Worm (Caenorhabditis elegans): ENCODE results near the gene str-165.
A peak's percentile ranks its signal among the peaks of the same experiment; 100 is the strongest.

Gene str-165

DNA sequence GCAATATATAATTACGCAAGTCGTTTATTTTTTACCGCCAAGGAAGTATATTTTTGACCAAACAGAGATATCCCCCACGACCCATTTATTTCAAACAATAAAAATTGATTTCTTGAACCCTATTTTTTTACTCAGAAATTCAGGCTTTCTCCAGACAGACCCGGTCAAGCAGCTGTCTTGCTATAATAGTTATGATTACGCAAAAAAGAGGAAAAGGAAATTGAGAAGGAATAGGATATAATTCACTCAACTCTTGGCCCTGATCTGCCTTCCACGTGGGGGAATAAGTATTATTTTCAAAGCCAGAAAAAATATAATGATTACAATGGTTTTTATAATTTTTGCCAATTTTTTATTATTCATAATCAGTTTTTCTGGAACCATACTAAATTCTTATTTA, 26.2 kb downstream of the str-165 start, which contains the start of gene srx-136:
Gene srx-136 (plus strand): TSS at position 301 of the 400 bp plus-strand sequence.
- TF ChIP-seq sem-2 (GFP tag; optimal IDR thresholded peaks at IDR 0.05) = no peak
- no peak for TF ChIP-seq hlh-1 (tag; optimal IDR thresholded peaks at IDR 0.05)
- TF ChIP-seq M03D4.4 (tag; optimal IDR thresholded peaks at IDR 0.05) = no peak
- TF ChIP-seq unc-62 (GFP tag; optimal IDR thresholded peaks at IDR 0.05) = no peak
- TF ChIP-seq flh-1 (GFP tag; optimal IDR thresholded peaks at IDR 0.05) = no peak
- no peak for TF ChIP-seq ham-2 (GFP tag; optimal IDR thresholded peaks at IDR 0.05)
- TF ChIP-seq drap-1 (GFP tag; optimal IDR thresholded peaks at IDR 0.05) = no peak
- TF ChIP-seq unc-39 (tag; optimal IDR thresholded peaks at IDR 0.05) = no peak
- TF ChIP-seq nhr-237 (tag; optimal IDR thresholded peaks at IDR 0.05) = no peak
- no peak for TF ChIP-seq unc-120 (tag; optimal IDR thresholded peaks at IDR 0.05; ENCODE audit: poor library complexity, severe bottlenecking)
- TF ChIP-seq zip-8 (tag; optimal IDR thresholded peaks at IDR 0.05) = no peak
- no peak for TF ChIP-seq lin-13 (tag; optimal IDR thresholded peaks at IDR 0.05)
- no peak for TF ChIP-seq sptf-1 (tag; optimal IDR thresholded peaks at IDR 0.05)
- TF ChIP-seq elt-3 (tag; optimal IDR thresholded peaks at IDR 0.05) = no peak
- TF ChIP-seq nhr-12 (tag; optimal IDR thresholded peaks at IDR 0.05) = no peak
- TF ChIP-seq nhr-2 (tag; optimal IDR thresholded peaks at IDR 0.05) = no peak
- no peak for TF ChIP-seq ceh-83 (GFP tag; optimal IDR thresholded peaks at IDR 0.05)

DNA sequence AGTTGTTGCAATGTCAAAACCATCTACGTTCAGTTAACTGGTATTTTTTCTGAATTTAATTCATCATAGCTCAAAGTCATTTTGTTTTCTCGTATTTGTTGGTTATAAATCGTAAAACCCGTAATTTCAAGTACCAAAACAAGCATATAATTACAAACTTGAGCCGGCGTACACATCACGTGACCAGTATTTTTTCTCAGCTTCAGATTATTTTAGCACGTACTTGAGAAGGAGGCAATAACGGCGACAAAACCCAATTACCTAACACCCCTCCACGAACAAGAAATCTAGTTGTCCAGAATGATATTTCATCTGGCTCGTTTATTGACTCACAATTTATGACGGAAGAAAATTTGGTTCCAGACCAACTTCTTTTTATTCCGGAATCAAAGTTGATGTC, 28.0 kb downstream of the str-165 start, which contains the start of gene srx-135:
Gene srx-135 (plus strand): TSS at position 301 of the 400 bp plus-strand sequence.
- no peak for TF ChIP-seq tbx-8 (GFP tag; optimal IDR thresholded peaks at IDR 0.05)
- TF ChIP-seq lin-32 (GFP tag; optimal IDR thresholded peaks at IDR 0.05) = no peak
- TF ChIP-seq flh-1 (GFP tag; optimal IDR thresholded peaks at IDR 0.05) = no peak
- no peak for TF ChIP-seq drap-1 (GFP tag; optimal IDR thresholded peaks at IDR 0.05)
- TF ChIP-seq M03D4.4 (tag; optimal IDR thresholded peaks at IDR 0.05) = no peak
- TF ChIP-seq blmp-1 (tag; optimal IDR thresholded peaks at IDR 0.05) = no peak
- TF ChIP-seq mls-2 (tag; optimal IDR thresholded peaks at IDR 0.05) = no peak
- no peak for TF ChIP-seq mab-5 (tag; optimal IDR thresholded peaks at IDR 0.05)
- no peak for TF ChIP-seq nhr-237 (tag; optimal IDR thresholded peaks at IDR 0.05)
- no peak for TF ChIP-seq ceh-39 (tag; optimal IDR thresholded peaks at IDR 0.05)
- TF ChIP-seq nhr-76 (tag; optimal IDR thresholded peaks at IDR 0.05) = no peak
- TF ChIP-seq lsy-2 (tag; optimal IDR thresholded peaks at IDR 0.05) = no peak
- TF ChIP-seq sem-2 (GFP tag; optimal IDR thresholded peaks at IDR 0.05) = no peak
- TF ChIP-seq unc-62 (GFP tag; optimal IDR thresholded peaks at IDR 0.05) = no peak
- TF ChIP-seq sptf-1 (tag; optimal IDR thresholded peaks at IDR 0.05) = no peak
- TF ChIP-seq ceh-83 (GFP tag; optimal IDR thresholded peaks at IDR 0.05) = no peak
- no peak for TF ChIP-seq lin-13 (tag; optimal IDR thresholded peaks at IDR 0.05)
- no peak for TF ChIP-seq cnd-1 (tag; optimal IDR thresholded peaks at IDR 0.05)

DNA sequence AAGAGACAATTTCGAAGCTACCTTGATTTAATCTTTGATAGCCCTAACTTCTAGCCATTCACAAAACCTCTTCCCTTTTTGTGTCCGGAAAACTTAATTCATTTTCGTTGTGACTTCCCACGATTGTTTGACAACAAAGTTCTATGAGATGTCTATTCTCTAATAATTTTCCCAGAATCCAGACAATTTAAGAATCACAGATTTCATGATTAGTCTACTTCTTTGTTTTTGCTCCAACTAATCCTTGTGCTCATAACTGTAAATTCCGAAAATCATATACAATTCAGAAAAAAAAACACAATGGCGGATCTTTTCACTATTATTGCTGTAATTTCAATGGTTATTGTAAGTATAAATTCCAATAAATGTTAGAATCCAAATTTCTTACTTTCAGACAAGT, 31.6 kb downstream of the str-165 start, which contains the start of gene srx-137:
Gene srx-137 (plus strand): TSS at position 301 of the 400 bp plus-strand sequence.
- TF ChIP-seq unc-39 (tag; optimal IDR thresholded peaks at IDR 0.05) (no peak), nhr-76 (tag; optimal IDR thresholded peaks at IDR 0.05) (no peak), ceh-83 (GFP tag; optimal IDR thresholded peaks at IDR 0.05) (no peak), blmp-1 (tag; optimal IDR thresholded peaks at IDR 0.05) (no peak), ceh-39 (tag; optimal IDR thresholded peaks at IDR 0.05) (no peak)

DNA sequence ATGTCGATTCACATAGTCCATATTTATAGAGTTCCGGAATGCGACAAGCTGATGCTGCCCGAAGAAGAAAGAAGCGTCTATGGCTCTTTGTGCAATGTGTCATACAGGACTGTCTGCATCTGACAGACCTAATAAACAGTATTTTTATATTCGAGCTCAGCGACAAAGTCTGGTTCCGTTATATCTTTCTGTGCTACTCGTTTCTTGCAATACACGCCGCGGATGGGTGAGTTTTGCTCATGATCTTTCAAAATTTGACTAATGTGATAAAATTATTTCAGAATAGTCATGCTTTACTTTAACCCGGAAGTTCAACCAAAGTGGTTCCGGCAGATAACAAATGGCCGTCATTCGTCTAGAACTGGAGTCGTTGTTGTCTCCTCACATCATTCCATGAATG, 32.8 kb downstream of the str-165 start:
- TF ChIP-seq cnd-1 (tag; optimal IDR thresholded peaks at IDR 0.05) (no peak), pha-4 (tag; optimal IDR thresholded peaks at IDR 0.05) (no peak), ztf-11 (tag; optimal IDR thresholded peaks at IDR 0.05) (no peak), ces-1 (GFP tag; optimal IDR thresholded peaks at IDR 0.05) (no peak), unc-120 (tag; optimal IDR thresholded peaks at IDR 0.05; ENCODE audit: poor library complexity, severe bottlenecking) (no peak), nhr-2 (tag; optimal IDR thresholded peaks at IDR 0.05) (no peak), nhr-12 (tag; optimal IDR thresholded peaks at IDR 0.05) (no peak), mab-5 (tag; optimal IDR thresholded peaks at IDR 0.05) (no peak), ceh-43 (GFP tag; optimal IDR thresholded peaks at IDR 0.05) (no peak), ham-2 (GFP tag; optimal IDR thresholded peaks at IDR 0.05) (no peak), nhr-76 (tag; optimal IDR thresholded peaks at IDR 0.05) (no peak), nhr-237 (tag; optimal IDR thresholded peaks at IDR 0.05) (no peak), nhr-28 (tag; optimal IDR thresholded peaks at IDR 0.05) (no peak), elt-3 (tag; optimal IDR thresholded peaks at IDR 0.05) (no peak), unc-62 (GFP tag; optimal IDR thresholded peaks at IDR 0.05) (no peak), blmp-1 (tag; optimal IDR thresholded peaks at IDR 0.05) (no peak), sptf-1 (tag; optimal IDR thresholded peaks at IDR 0.05) (no peak)

DNA sequence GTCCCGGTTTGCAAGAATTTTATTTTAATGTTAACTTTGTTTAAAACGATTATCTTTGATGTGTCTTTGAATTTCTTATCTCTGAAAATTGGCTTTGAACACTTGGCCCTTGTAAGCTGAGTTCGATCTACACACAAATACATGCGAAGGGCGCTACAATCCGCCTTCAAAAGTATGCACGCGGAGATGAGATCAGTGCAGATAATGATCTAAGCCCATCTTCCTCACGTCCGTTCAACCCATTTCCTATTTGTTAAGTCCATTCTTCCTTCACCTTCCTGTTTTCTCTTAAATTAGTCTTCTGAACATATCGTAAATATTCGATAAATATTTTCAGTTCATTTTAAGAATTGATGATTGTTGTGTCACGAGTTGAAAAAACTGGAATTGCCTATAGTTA, 35.4 kb downstream of the str-165 start, which contains the start of gene nhr-175:
Gene nhr-175 (plus strand): TSS at position 339 of the 400 bp plus-strand sequence.
- peak; percentile 91 for TF ChIP-seq elt-1 (tag; optimal IDR thresholded peaks at IDR 0.05; ENCODE audit: borderline replicate concordance, insufficient read depth)
- peak; percentile 28 for TF ChIP-seq ham-2 (GFP tag; optimal IDR thresholded peaks at IDR 0.05)
- TF ChIP-seq nhr-28 (tag; optimal IDR thresholded peaks at IDR 0.05) = no peak
